Worm (Caenorhabditis elegans) whole organism, L1 larva: ENCODE measurements around the gene C49A9.2.

Experiments
- C16A3.4 ChIP-seq: fragments of 150-350 bp; optimal IDR thresholded peaks from 2 replicates; lab custom pipeline; 2014; ENCODE audit warnings: missing biosample characterization, missing genetic modification characterization
- C34B4.2 ChIP-seq: sonication (generic microtip); optimal IDR thresholded peaks from 2 replicates; lab custom pipeline; 2017; ENCODE audit warnings: mild to moderate bottlenecking, missing genetic modification characterization, missing compliant biosample characterization
- F16B12.6 ChIP-seq: fragments of 150-350 bp; optimal IDR thresholded peaks from 2 replicates; lab custom pipeline; 2014; ENCODE audit warnings: missing biosample characterization, missing genetic modification characterization
- alr-1 ChIP-seq: fragments of 200-800 bp; sonication (Bioruptor generic); optimal IDR thresholded peaks from 2 replicates; lab custom pipeline; 2018; ENCODE audit warnings: borderline replicate concordance, mild to moderate bottlenecking, missing genetic modification characterization, missing compliant biosample characterization
- blmp-1 ChIP-seq: fragments of 150-350 bp; optimal IDR thresholded peaks from 2 replicates; lab custom pipeline; 2014; ENCODE audit warnings: missing biosample characterization, missing genetic modification characterization
- ceh-8 ChIP-seq: fragments of 200-800 bp; sonication (Bioruptor generic); optimal IDR thresholded peaks from 2 replicates; lab custom pipeline; 2018; ENCODE audit warnings: mild to moderate bottlenecking, missing genetic modification characterization, moderate library complexity, missing compliant biosample characterization
- ceh-82 ChIP-seq, 3 experiments: fragments of 150-350 bp in 1 of 3; sonication (generic microtip) in 2 of 3; optimal IDR thresholded peaks; 2 replicates each; lab custom pipeline; 2014 to 2017; ENCODE audit warnings: missing biosample characterization in 3 of 3, missing genetic modification characterization in 3 of 3
- ceh-88 ChIP-seq: fragments of 200-800 bp; sonication (Bioruptor generic); IDR thresholded peaks from 2 replicates; pipeline ENCODE4 v1.3.6; 2022; ENCODE audit warnings: missing genetic modification characterization, missing compliant biosample characterization
- dpl-1 ChIP-seq, 3 experiments: fragments of 150-350 bp in 2 of 3; sonication (generic microtip) in 1 of 3; optimal IDR thresholded peaks; 2 replicates each; lab custom pipeline; 2014 to 2017; ENCODE audit warnings: missing biosample characterization in 3 of 3, missing genetic modification characterization in 3 of 3, missing genetic modification reagents in 3 of 3
- efl-1 ChIP-seq, 4 experiments: fragments of 150-350 bp; optimal IDR thresholded peaks in 3 of 4; peaks in 1 of 4; 1 replicate in 1 of 4; 2 replicates in 3 of 4; lab custom pipeline; 2014; ENCODE audit warnings: missing biosample characterization in 2 of 4, missing genetic modification characterization in 2 of 4, missing genetic modification reagents in 2 of 4
- efl-3 ChIP-seq: fragments of 200-800 bp; sonication (Bioruptor generic); optimal IDR thresholded peaks from 2 replicates; lab custom pipeline; 2018; ENCODE audit warnings: mild to moderate bottlenecking, missing genetic modification characterization, missing compliant biosample characterization
- egl-13 ChIP-seq: sonication (generic microtip); optimal IDR thresholded peaks from 2 replicates; lab custom pipeline; 2016; ENCODE audit warnings: missing genotype, missing genetic modification reagents, missing genetic modification characterization, missing compliant biosample characterization
- fkh-10 ChIP-seq: sonication (generic microtip); optimal IDR thresholded peaks from 2 replicates; lab custom pipeline; 2017; ENCODE audit warnings: missing biosample characterization, missing genetic modification reagents, missing genetic modification characterization
- fkh-8 ChIP-seq: sonication (generic microtip); optimal IDR thresholded peaks from 2 replicates; lab custom pipeline; 2016; ENCODE audit warnings: mild to moderate bottlenecking, missing genetic modification characterization, missing compliant biosample characterization
- fos-1 ChIP-seq: fragments of 150-350 bp; optimal IDR thresholded peaks from 2 replicates; lab custom pipeline; 2014; ENCODE audit warnings: missing biosample characterization, missing genetic modification characterization
- grh-1 ChIP-seq: fragments of 200-800 bp; sonication (Bioruptor generic); IDR thresholded peaks from 2 replicates; pipeline ENCODE4 v1.3.6; 2022; ENCODE audit warnings: missing genetic modification reagents, missing genetic modification characterization, missing compliant biosample characterization
- hlh-17 ChIP-seq: fragments of 200-800 bp; sonication (Bioruptor generic); optimal IDR thresholded peaks from 2 replicates; lab custom pipeline; 2018; ENCODE audit warnings: missing genetic modification characterization, mild to moderate bottlenecking, missing compliant biosample characterization, moderate library complexity, borderline replicate concordance
- isw-1 ChIP-seq: fragments of 200-800 bp; sonication (Bioruptor generic); IDR thresholded peaks from 2 replicates; pipeline ENCODE4 v1.3.6; 2022; ENCODE audit warnings: missing genetic modification characterization, missing compliant biosample characterization
- jun-1 ChIP-seq: fragments of 150-350 bp; optimal IDR thresholded peaks from 2 replicates; lab custom pipeline; 2014; ENCODE audit warnings: missing biosample characterization, missing genetic modification reagents, missing genetic modification characterization
- lin-15B ChIP-seq: fragments of 150-350 bp; sonication (generic microtip); optimal IDR thresholded peaks from 3 replicates; lab custom pipeline; 2014; ENCODE audit warnings: missing biosample characterization, missing genetic modification characterization
- lin-35 ChIP-seq, 2 experiments: fragments of 150-350 bp; optimal IDR thresholded peaks; 2 replicates each; lab custom pipeline; 2014; ENCODE audit warnings: missing biosample characterization in 2 of 2, missing genetic modification characterization in 2 of 2, missing genetic modification reagents in 2 of 2
- lin-39 ChIP-seq: fragments of 150-350 bp; optimal IDR thresholded peaks from 2 replicates; lab custom pipeline; 2014; ENCODE audit warnings: missing biosample characterization, missing genetic modification reagents, missing genetic modification characterization
- lir-3 ChIP-seq: sonication (generic microtip); optimal IDR thresholded peaks from 2 replicates; lab custom pipeline; 2016; ENCODE audit warnings: mild to moderate bottlenecking, missing genetic modification characterization, moderate library complexity, missing compliant biosample characterization; ENCODE audit not compliant: poor library complexity
- lsy-2 ChIP-seq, 2 experiments: fragments of 150-350 bp; optimal IDR thresholded peaks; 2 replicates each; lab custom pipeline; 2014; ENCODE audit warnings: missing biosample characterization in 2 of 2, missing genetic modification characterization in 2 of 2
- mdl-1 ChIP-seq, 2 experiments: fragments of 150-350 bp; optimal IDR thresholded peaks; 2 replicates each; lab custom pipeline; 2014 to 2017; ENCODE audit warnings: missing biosample characterization in 2 of 2, missing genetic modification characterization in 2 of 2, inconsistent platforms in 1 of 2
- mef-2 ChIP-seq: fragments of 150-350 bp; optimal IDR thresholded peaks from 2 replicates; lab custom pipeline; 2014; ENCODE audit warnings: missing biosample characterization, missing genetic modification characterization
- mep-1 ChIP-seq: fragments of 150-350 bp; optimal IDR thresholded peaks from 2 replicates; lab custom pipeline; 2014; ENCODE audit warnings: missing biosample characterization, missing genetic modification characterization
- nhr-11 ChIP-seq: fragments of 150-350 bp; optimal IDR thresholded peaks from 2 replicates; lab custom pipeline; 2014; ENCODE audit warnings: missing biosample characterization, missing genetic modification characterization
- nhr-12 ChIP-seq: sonication (generic microtip); optimal IDR thresholded peaks from 2 replicates; lab custom pipeline; 2017; ENCODE audit warnings: missing biosample characterization, missing genetic modification characterization
- nhr-19 ChIP-seq: fragments of 200-800 bp; sonication (Bioruptor generic); conservative IDR thresholded peaks from 2 replicates; pipeline ENCODE4 v1.3.6; 2022; ENCODE audit warnings: missing genetic modification characterization, missing compliant biosample characterization
- nhr-237 ChIP-seq: fragments of 150-350 bp; optimal IDR thresholded peaks from 2 replicates; lab custom pipeline; 2014; ENCODE audit warnings: missing biosample characterization, missing genetic modification characterization
- nhr-28 ChIP-seq: fragments of 150-350 bp; optimal IDR thresholded peaks from 2 replicates; lab custom pipeline; 2014; ENCODE audit warnings: missing biosample characterization, missing genetic modification characterization
- nhr-71 ChIP-seq: sonication (generic microtip); optimal IDR thresholded peaks from 2 replicates; lab custom pipeline; 2016; ENCODE audit warnings: mild to moderate bottlenecking, missing genetic modification characterization, moderate library complexity, missing compliant biosample characterization
- nhr-76 ChIP-seq: sonication (generic microtip); optimal IDR thresholded peaks from 2 replicates; lab custom pipeline; 2017; ENCODE audit warnings: missing biosample characterization, missing genetic modification characterization
- nhr-77 ChIP-seq: fragments of 150-350 bp; optimal IDR thresholded peaks from 2 replicates; lab custom pipeline; 2014; ENCODE audit warnings: missing biosample characterization, missing genetic modification characterization
- nhr-85 ChIP-seq: sonication (generic microtip); peaks from one replicate; lab custom pipeline; 2016; ENCODE audit warnings: missing genetic modification characterization, inconsistent platforms, missing compliant biosample characterization
- nhr-90 ChIP-seq: sonication (generic microtip); optimal IDR thresholded peaks from 2 replicates; lab custom pipeline; 2016; ENCODE audit warnings: mild to moderate bottlenecking, missing genetic modification characterization, missing compliant biosample characterization; ENCODE audit not compliant: poor library complexity
- pax-3 ChIP-seq: fragments of 200-800 bp; sonication (Bioruptor generic); optimal IDR thresholded peaks from 2 replicates; lab custom pipeline; 2018; ENCODE audit warnings: mild to moderate bottlenecking, missing genetic modification characterization, moderate library complexity, missing compliant biosample characterization
- pqm-1 ChIP-seq: sonication (generic microtip); optimal IDR thresholded peaks from 3 replicates; lab custom pipeline; 2017; ENCODE audit warnings: missing biosample characterization, missing genetic modification characterization
- rnt-1 ChIP-seq: sonication (generic microtip); optimal IDR thresholded peaks from 2 replicates; lab custom pipeline; 2016; ENCODE audit warnings: mild to moderate bottlenecking, missing genetic modification characterization, moderate library complexity, missing compliant biosample characterization
- snu-23 ChIP-seq: sonication (generic microtip); optimal IDR thresholded peaks from 2 replicates; lab custom pipeline; 2016; ENCODE audit warnings: missing genetic modification characterization, missing compliant biosample characterization
- tbx-2 ChIP-seq: sonication (generic microtip); optimal IDR thresholded peaks from 2 replicates; lab custom pipeline; 2016; ENCODE audit warnings: missing genetic modification characterization, missing compliant biosample characterization
- unc-130 ChIP-seq: fragments of 150-350 bp; optimal IDR thresholded peaks from 2 replicates; lab custom pipeline; 2017; ENCODE audit warnings: missing biosample characterization, missing genetic modification characterization, inconsistent platforms
- zag-1 ChIP-seq: fragments of 150-350 bp; optimal IDR thresholded peaks from 2 replicates; lab custom pipeline; 2014; ENCODE audit warnings: missing biosample characterization, missing genetic modification characterization
- zip-4 ChIP-seq: fragments of 200-800 bp; sonication (Bioruptor generic); optimal IDR thresholded peaks from 2 replicates; lab custom pipeline; 2018; ENCODE audit warnings: mild to moderate bottlenecking, missing genetic modification characterization, moderate library complexity, missing compliant biosample characterization
- ztf-11 ChIP-seq, 2 experiments: sonication (generic microtip); optimal IDR thresholded peaks; 2 replicates each; lab custom pipeline; 2016 to 2017; ENCODE audit warnings: missing genetic modification characterization in 2 of 2, missing biosample characterization in 1 of 2, missing compliant biosample characterization in 1 of 2

The C49A9.2 gene

DNA sequence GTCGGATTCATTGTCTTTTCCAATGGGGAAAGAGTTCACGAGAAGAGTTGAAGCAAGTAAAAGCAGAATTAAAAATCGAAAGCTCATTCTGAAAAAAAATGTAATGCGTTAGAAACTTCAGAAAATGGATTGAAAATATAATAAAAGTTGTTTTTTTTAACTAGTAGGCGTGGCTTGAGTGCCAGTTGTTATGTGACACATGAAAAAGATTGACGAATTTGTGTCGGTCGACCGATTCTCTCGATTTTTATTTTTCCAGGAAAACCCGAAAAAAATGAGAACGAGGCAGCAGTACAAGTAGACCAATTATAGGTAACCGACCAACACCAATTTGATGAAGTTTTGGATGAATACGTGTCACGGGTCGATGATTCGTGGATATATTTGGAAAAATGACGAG, 34.5 kb downstream of the C49A9.2 start, which contains the start of gene nlp-16:
Gene nlp-16, minus strand, starts transcription at position 101 of the 400 bp plus-strand sequence.
- TF ChIP-seq rnt-1: no peak
- no peak for TF ChIP-seq lin-35 (GFP tag; optimal IDR thresholded peaks at IDR 0.05; lab: Kevin White, UChicago)
- TF ChIP-seq mef-2 (tag; lab: Kevin White, UChicago): no peak
- no peak for TF ChIP-seq mdl-1 (tag; optimal IDR thresholded peaks at IDR 0.05; lab: Kevin White, UChicago)
- no peak for TF ChIP-seq fos-1
- no peak for TF ChIP-seq blmp-1 (tag; lab: Kevin White, UChicago)
- no peak for TF ChIP-seq nhr-12 (tag; lab: Kevin White, UChicago)
- TF ChIP-seq nhr-19 (GFP tag; lab: Robert Waterston, UW): no peak
- TF ChIP-seq ceh-88 (GFP tag; lab: Robert Waterston, UW): no peak
- TF ChIP-seq C16A3.4 (tag; lab: Kevin White, UChicago): no peak
- TF ChIP-seq nhr-71 (tag; lab: Kevin White, UChicago): no peak
- no peak for TF ChIP-seq lin-39 (tag; lab: Kevin White, UChicago)
- TF ChIP-seq nhr-90: no peak
- no peak for TF ChIP-seq lsy-2 (tag; optimal IDR thresholded peaks at IDR 0.05; lab: Kevin White, UChicago)
- TF ChIP-seq ceh-8: no peak
- TF ChIP-seq tbx-2 (tag; lab: Kevin White, UChicago): no peak
- no peak for TF ChIP-seq ceh-82 (tag; optimal IDR thresholded peaks at IDR 0.05; lab: Kevin White, UChicago)
- TF ChIP-seq lin-15B (tag; lab: Kevin White, UChicago): no peak
- TF ChIP-seq mep-1 (tag; lab: Kevin White, UChicago): no peak

ce11 chrIV:6263244-6263643, 38.0 kb downstream of the C49A9.2 start, which contains the start of gene srv-28:
TSS of gene srv-28 (minus strand) at chrIV:6263344.
- TF ChIP-seq blmp-1 (tag; lab: Kevin White, UChicago) (no peak), efl-1 (optimal IDR thresholded peaks at IDR 0.05; lab: Kevin White, UChicago) (no peak), efl-1 (GFP tag; optimal IDR thresholded peaks at IDR 0.05 in 1 of 2; lab: Kevin White, UChicago) (peak in 1 of 2 experiments; percentile 2)

DNA sequence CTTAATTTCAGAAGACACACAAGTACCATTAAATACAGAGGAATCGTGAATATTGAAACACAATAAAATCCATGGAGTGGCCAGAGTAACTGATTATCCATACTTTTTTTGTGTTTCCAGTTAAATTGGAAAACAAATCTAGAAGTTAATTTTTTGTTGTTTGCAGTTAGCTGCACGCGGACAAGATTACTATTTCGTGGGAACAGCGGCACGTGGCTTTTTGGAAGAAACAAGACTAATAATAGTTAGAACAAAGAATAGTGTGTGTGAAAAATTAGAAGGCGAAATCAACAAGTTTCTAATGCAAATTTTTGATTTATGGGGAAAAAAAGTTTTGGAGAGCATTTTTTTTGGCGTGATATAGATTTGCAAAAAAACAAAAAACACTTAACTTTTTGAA, 41.3 kb downstream of the C49A9.2 start, which contains the start of gene srv-29:
Gene srv-29, minus strand, starts transcription at position 101 of the 400 bp plus-strand sequence.
- no peak for TF ChIP-seq lir-3 (tag; lab: Kevin White, UChicago)
- no peak for TF ChIP-seq snu-23
- TF ChIP-seq pax-3: no peak
- no peak for TF ChIP-seq zag-1 (tag; lab: Kevin White, UChicago)
- no peak for TF ChIP-seq nhr-90
- TF ChIP-seq nhr-237 (tag; lab: Kevin White, UChicago): no peak
- TF ChIP-seq nhr-77 (tag; lab: Kevin White, UChicago): no peak
- TF ChIP-seq nhr-11: no peak
- TF ChIP-seq ztf-11 (tag; optimal IDR thresholded peaks at IDR 0.05; lab: Kevin White, UChicago): no peak
- TF ChIP-seq nhr-28 (tag; lab: Kevin White, UChicago): no peak
- no peak for TF ChIP-seq zip-4 (GFP tag; lab: Kevin White, UChicago)
- no peak for TF ChIP-seq lsy-2 (tag; optimal IDR thresholded peaks at IDR 0.05; lab: Kevin White, UChicago)
- no peak for TF ChIP-seq lin-35 (GFP tag; optimal IDR thresholded peaks at IDR 0.05; lab: Kevin White, UChicago)
- no peak for TF ChIP-seq ceh-82 (tag; optimal IDR thresholded peaks at IDR 0.05; lab: Kevin White, UChicago)
- TF ChIP-seq C34B4.2 (tag; lab: Kevin White, UChicago): no peak
- TF ChIP-seq nhr-76 (tag; lab: Kevin White, UChicago): no peak
- TF ChIP-seq grh-1 (GFP tag; lab: Robert Waterston, UW): no peak
- no peak for TF ChIP-seq egl-13 (tag; lab: Kevin White, UChicago)
- TF ChIP-seq isw-1 (GFP tag; lab: Robert Waterston, UW): no peak
- no peak for TF ChIP-seq alr-1

DNA sequence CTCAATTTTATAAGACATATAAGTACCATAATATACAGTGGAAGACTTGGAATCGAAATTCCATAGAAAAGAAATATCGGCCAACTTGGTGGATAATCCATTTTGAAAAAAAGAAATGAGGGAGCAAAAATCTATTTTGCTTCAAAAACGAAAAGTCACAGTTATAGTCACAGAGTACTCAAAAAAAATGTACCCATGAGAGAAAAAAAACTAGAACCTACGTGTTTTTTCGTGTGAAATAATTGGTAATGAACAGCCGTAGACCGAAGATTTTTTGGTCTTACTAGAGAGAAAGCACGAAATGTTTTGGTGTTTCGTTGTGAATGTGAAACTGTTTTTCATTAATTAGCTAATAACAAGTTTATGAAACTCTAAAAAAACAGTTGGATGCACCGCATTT, 44.1 kb downstream of the C49A9.2 start, which contains the start of gene srv-30:
Gene srv-30, minus strand, starts transcription at position 101 of the 400 bp plus-strand sequence.
- no peak for TF ChIP-seq dpl-1 (GFP tag; optimal IDR thresholded peaks at IDR 0.05; lab: Kevin White, UChicago)
- TF ChIP-seq mep-1 (tag; lab: Kevin White, UChicago): no peak
- TF ChIP-seq fkh-10 (GFP tag; lab: Kevin White, UChicago): no peak
- TF ChIP-seq jun-1 (tag; lab: Kevin White, UChicago): no peak
- TF ChIP-seq nhr-85 (tag; lab: Kevin White, UChicago): no peak
- TF ChIP-seq hlh-17 (GFP tag; lab: Kevin White, UChicago): no peak
- TF ChIP-seq efl-3 (GFP tag; lab: Kevin White, UChicago): no peak
- TF ChIP-seq ceh-8: no peak
- no peak for TF ChIP-seq unc-130 (tag; lab: Kevin White, UChicago)
- no peak for TF ChIP-seq ztf-11 (tag; optimal IDR thresholded peaks at IDR 0.05; lab: Kevin White, UChicago)
- no peak for TF ChIP-seq fkh-8 (tag; lab: Kevin White, UChicago)
- TF ChIP-seq lin-15B (tag; lab: Kevin White, UChicago): no peak
- TF ChIP-seq F16B12.6 (tag; lab: Kevin White, UChicago): no peak
- TF ChIP-seq fos-1: no peak
- no peak for TF ChIP-seq pqm-1 (tag; lab: Kevin White, UChicago)
